Fruit fly (Drosophila melanogaster) whole organism, embryonic: ENCODE measurements around the gene piwi.

Source experiments
- Bteb2 ChIP-seq: fragments of 200-800 bp; sonication (Bioruptor generic); optimal IDR thresholded peaks from 2 replicates; lab custom pipeline; 2016; ENCODE audit warnings: missing biosample characterization, missing genetic modification characterization
- CG11247 ChIP-seq: fragments of 200-800 bp; sonication (Bioruptor generic); IDR thresholded peaks from 2 replicates; pipeline ENCODE4 v1.3.6; 2022; ENCODE audit warnings: missing biosample characterization, missing genetic modification characterization
- CG11696 ChIP-seq: fragments of 200-800 bp; sonication (Bioruptor generic); IDR thresholded peaks from 2 replicates; pipeline ENCODE4 v1.3.6; 2022; ENCODE audit warnings: missing biosample characterization, missing genetic modification characterization
- CG13287 ChIP-seq: fragments of 200-800 bp; sonication (Bioruptor generic); IDR thresholded peaks from 2 replicates; pipeline ENCODE4 v1.3.6; 2022; ENCODE audit warnings: missing biosample characterization, missing genetic modification characterization; ENCODE audit not compliant: partially characterized antibody
- CG13775 ChIP-seq: fragments of 200-800 bp; sonication (Bioruptor generic); optimal IDR thresholded peaks from 3 replicates; lab custom pipeline; 2017; ENCODE audit warnings: missing biosample characterization, mild to moderate bottlenecking, missing genetic modification characterization
- CG1602 ChIP-seq: fragments of 200-800 bp; sonication (Bioruptor generic); optimal IDR thresholded peaks from 3 replicates; lab custom pipeline; 2016; ENCODE audit warnings: missing biosample characterization, missing genetic modification characterization
- CG16813 ChIP-seq: fragments of 200-800 bp; sonication (Bioruptor generic); IDR thresholded peaks from 3 replicates; pipeline ENCODE4 v1.3.6; 2022; ENCODE audit warnings: missing biosample characterization, missing genetic modification characterization; ENCODE audit not compliant: partially characterized antibody
- CG2129 ChIP-seq: fragments of 200-800 bp; sonication (Bioruptor generic); IDR thresholded peaks from 2 replicates; pipeline ENCODE4 v1.3.6; 2022; ENCODE audit warnings: missing biosample characterization, missing genetic modification characterization; ENCODE audit not compliant: partially characterized antibody
- CG30403 ChIP-seq: fragments of 200-800 bp; sonication (Bioruptor generic); optimal IDR thresholded peaks from 3 replicates; lab custom pipeline; 2016; ENCODE audit warnings: missing biosample characterization, missing genetic modification characterization
- CG33213 ChIP-seq: fragments of 200-800 bp; sonication (Bioruptor generic); optimal IDR thresholded peaks from 3 replicates; lab custom pipeline; 2016; ENCODE audit warnings: missing biosample characterization, missing genetic modification characterization
- CG34224 ChIP-seq: fragments of 200-800 bp; sonication (Bioruptor generic); IDR thresholded peaks from 3 replicates; pipeline ENCODE4 v1.3.6; 2022; ENCODE audit warnings: missing biosample characterization, missing genetic modification characterization; ENCODE audit not compliant: partially characterized antibody
- CG3726 ChIP-seq: fragments of 200-800 bp; sonication (Bioruptor generic); IDR thresholded peaks from 3 replicates; pipeline ENCODE4, ENCODE4 v1.3.6; 2022; ENCODE audit warnings: missing biosample characterization, missing genetic modification characterization
- CG3847 ChIP-seq: fragments of 200-800 bp; sonication (Bioruptor generic); IDR thresholded peaks from 2 replicates; pipeline ENCODE4 v1.3.6; 2022; ENCODE audit warnings: missing biosample characterization, missing genetic modification characterization
- CG3995 ChIP-seq: fragments of 200-800 bp; sonication (Bioruptor generic); optimal IDR thresholded peaks from 3 replicates; lab custom pipeline; 2016; ENCODE audit warnings: missing biosample characterization, missing genetic modification characterization
- CG4360 ChIP-seq: fragments of 200-800 bp; sonication (Bioruptor generic); IDR thresholded peaks from 2 replicates; pipeline ENCODE4 v1.3.6; 2022; ENCODE audit warnings: missing biosample characterization, missing genetic modification characterization
- CG6791 ChIP-seq: fragments of 200-800 bp; sonication (Bioruptor generic); IDR thresholded peaks from 3 replicates; pipeline ENCODE4 v1.3.6; 2022; ENCODE audit warnings: missing biosample characterization, missing genetic modification characterization; ENCODE audit not compliant: partially characterized antibody
- CG7963 ChIP-seq: fragments of 200-800 bp; sonication (Bioruptor generic); IDR thresholded peaks from 3 replicates; pipeline ENCODE4 v1.3.6; 2022; ENCODE audit warnings: missing biosample characterization, missing genetic modification characterization; ENCODE audit not compliant: partially characterized antibody
- CG9817 ChIP-seq: fragments of 200-800 bp; sonication (Bioruptor generic); optimal IDR thresholded peaks from 2 replicates; lab custom pipeline; 2018; ENCODE audit warnings: missing biosample characterization, mild to moderate bottlenecking, missing genetic modification characterization, moderate library complexity
- CHES-1-like ChIP-seq: fragments of 200-800 bp; sonication (Bioruptor generic); optimal IDR thresholded peaks from 2 replicates; lab custom pipeline; 2016; ENCODE audit warnings: missing biosample characterization, missing genetic modification characterization
- Dll ChIP-seq: fragments of 200-800 bp; sonication (Bioruptor generic); IDR thresholded peaks from 4 replicates; pipeline ENCODE4 v1.3.6; 2022; ENCODE audit warnings: missing biosample characterization, missing genetic modification characterization; ENCODE audit not compliant: partially characterized antibody
- Ets65A ChIP-seq: fragments of 200-800 bp; sonication (Bioruptor generic); peaks from one replicate; lab custom pipeline; 2016; ENCODE audit warnings: missing biosample characterization, missing genetic modification characterization
- Ets97D ChIP-seq: fragments of 200-800 bp; sonication (Bioruptor generic); optimal IDR thresholded peaks from 3 replicates; lab custom pipeline; 2016; ENCODE audit warnings: missing biosample characterization, missing genetic modification characterization
- Lim3 ChIP-seq: fragments of 200-800 bp; sonication (Bioruptor generic); IDR thresholded peaks from 2 replicates; pipeline ENCODE4 v1.3.6; 2022; ENCODE audit warnings: missing biosample characterization, missing genetic modification characterization
- MBD-R2 ChIP-seq: fragments of 200-800 bp; sonication (Bioruptor generic); IDR thresholded peaks from 2 replicates; pipeline ENCODE4 v1.3.6; 2022; ENCODE audit warnings: missing biosample characterization, missing genetic modification characterization
- MESR4 ChIP-seq: fragments of 200-800 bp; sonication (Bioruptor generic); optimal IDR thresholded peaks from 2 replicates; lab custom pipeline; 2018; ENCODE audit warnings: missing biosample characterization, mild to moderate bottlenecking, missing genetic modification characterization, moderate library complexity
- Max ChIP-seq: fragments of 200-800 bp; sonication (Bioruptor generic); optimal IDR thresholded peaks from 2 replicates; lab custom pipeline; 2016; ENCODE audit warnings: missing biosample characterization, mild to moderate bottlenecking, missing genetic modification characterization
- Med ChIP-seq: fragments of 200-800 bp; sonication (Bioruptor generic); peaks from one replicate; lab custom pipeline; 2016; ENCODE audit warnings: missing biosample characterization, missing genetic modification characterization, mild to moderate bottlenecking, inconsistent platforms, moderate library complexity
- Neu2 ChIP-seq: fragments of 200-800 bp; sonication (Bioruptor generic); optimal IDR thresholded peaks from 3 replicates; lab custom pipeline; 2016; ENCODE audit warnings: missing biosample characterization, missing genetic modification characterization, borderline replicate concordance
- Nf-YA ChIP-seq: fragments of 200-800 bp; sonication (Bioruptor generic); IDR thresholded peaks from 2 replicates; pipeline ENCODE4 v1.3.6; 2022; ENCODE audit warnings: missing biosample characterization, missing genetic modification characterization
- Poxn ChIP-seq: fragments of 200-800 bp; sonication (Bioruptor generic); IDR thresholded peaks from 2 replicates; pipeline ENCODE4 v1.3.6; 2022; ENCODE audit warnings: missing biosample characterization, missing genetic modification characterization
- Sry-β ChIP-seq: fragments of 200-800 bp; sonication (Bioruptor generic); optimal IDR thresholded peaks from 2 replicates; lab custom pipeline; 2018; ENCODE audit warnings: missing biosample characterization, mild to moderate bottlenecking, missing genetic modification characterization, moderate library complexity
- amos ChIP-seq: fragments of 200-800 bp; sonication (Bioruptor generic); IDR thresholded peaks from 2 replicates; pipeline ENCODE4 v1.3.6; 2022; ENCODE audit warnings: missing biosample characterization, missing genetic modification characterization; ENCODE audit not compliant: partially characterized antibody
- bbx ChIP-seq: fragments of 200-800 bp; sonication (Bioruptor generic); IDR thresholded peaks from 2 replicates; pipeline ENCODE4 v1.3.6; 2022; ENCODE audit warnings: missing biosample characterization, missing genetic modification characterization; ENCODE audit not compliant: partially characterized antibody
- bsh ChIP-seq, 2 experiments: fragments of 200-800 bp; sonication (Bioruptor generic); optimal IDR thresholded peaks; 2 replicates each; lab custom pipeline; 2017 to 2018; ENCODE audit warnings: mild to moderate bottlenecking in 2 of 2, missing biosample characterization in 2 of 2, missing genetic modification characterization in 2 of 2, moderate library complexity in 1 of 2
- chinmo ChIP-seq: fragments of 200-800 bp; sonication (Bioruptor generic); IDR thresholded peaks from 4 replicates; pipeline ENCODE4 v1.3.6; 2022; ENCODE audit warnings: missing biosample characterization, missing genetic modification characterization; ENCODE audit not compliant: partially characterized antibody
- chn ChIP-seq: fragments of 200-800 bp; sonication (Bioruptor generic); optimal IDR thresholded peaks from 2 replicates; lab custom pipeline; 2016; ENCODE audit warnings: missing biosample characterization, missing genetic modification characterization
- crp ChIP-seq, 2 experiments: fragments of 200-800 bp; sonication (Bioruptor generic); optimal IDR thresholded peaks; 2 replicates in 1 of 2; 3 replicates in 1 of 2; lab custom pipeline; 2017; ENCODE audit warnings: missing biosample characterization in 2 of 2, missing genetic modification characterization in 2 of 2, mild to moderate bottlenecking in 1 of 2, moderate library complexity in 1 of 2
- hb ChIP-seq: fragments of 200-800 bp; sonication (Bioruptor generic); IDR thresholded peaks from 3 replicates; pipeline ENCODE4 v1.3.6; 2022; ENCODE audit warnings: missing biosample characterization, missing genetic modification characterization; ENCODE audit not compliant: partially characterized antibody
- lbe ChIP-seq: fragments of 200-800 bp; sonication (Bioruptor generic); optimal IDR thresholded peaks from 2 replicates; lab custom pipeline; 2016; ENCODE audit warnings: missing biosample characterization, mild to moderate bottlenecking, missing genetic modification characterization
- onecut ChIP-seq: fragments of 200-800 bp; sonication (Bioruptor generic); IDR thresholded peaks from 2 replicates; pipeline ENCODE4 v1.3.6; 2022; ENCODE audit warnings: missing biosample characterization, missing genetic modification characterization
- pzg ChIP-seq: fragments of 200-800 bp; sonication (Bioruptor generic); optimal IDR thresholded peaks from 3 replicates; lab custom pipeline; 2018; ENCODE audit warnings: missing biosample characterization, mild to moderate bottlenecking, missing genetic modification characterization, moderate library complexity
- row ChIP-seq: fragments of 200-800 bp; sonication (Bioruptor generic); IDR thresholded peaks from 3 replicates; pipeline ENCODE4 v1.3.6; 2022; ENCODE audit warnings: missing biosample characterization, missing genetic modification characterization
- run ChIP-seq: fragments of 200-800 bp; sonication (Bioruptor generic); optimal IDR thresholded peaks from 3 replicates; lab custom pipeline; 2018; ENCODE audit warnings: missing biosample characterization, mild to moderate bottlenecking, missing genetic modification characterization
- sna ChIP-seq: fragments of 200-800 bp; sonication (Bioruptor generic); IDR thresholded peaks from 2 replicates; pipeline ENCODE4 v1.3.6; 2022; ENCODE audit warnings: missing biosample characterization, missing genetic modification characterization; ENCODE audit not compliant: partially characterized antibody
- tin ChIP-seq: fragments of 200-800 bp; sonication (Bioruptor generic); optimal IDR thresholded peaks from 3 replicates; lab custom pipeline; 2016; ENCODE audit warnings: missing biosample characterization, missing genetic modification characterization
- tna ChIP-seq: fragments of 200-800 bp; sonication (Bioruptor generic); IDR thresholded peaks from 2 replicates; pipeline ENCODE4 v1.3.6; 2022; ENCODE audit warnings: missing biosample characterization, missing genetic modification characterization; ENCODE audit not compliant: partially characterized antibody
- trem ChIP-seq: fragments of 200-800 bp; optimal IDR thresholded peaks from 3 replicates; lab custom pipeline; 2019; ENCODE audit warnings: missing biosample characterization, mild to moderate bottlenecking, missing genetic modification characterization, moderate library complexity
- unc-4 ChIP-seq: fragments of 200-800 bp; sonication (Bioruptor generic); IDR thresholded peaks from 2 replicates; pipeline ENCODE4 v1.3.6; 2022; ENCODE audit warnings: missing biosample characterization, missing genetic modification characterization; ENCODE audit not compliant: partially characterized antibody
- vnd ChIP-seq: fragments of 200-800 bp; sonication (Bioruptor generic); IDR thresholded peaks from 3 replicates; pipeline ENCODE4 v1.3.6; 2022; ENCODE audit warnings: missing biosample characterization, missing genetic modification characterization; ENCODE audit not compliant: partially characterized antibody

The piwi gene

DNA sequence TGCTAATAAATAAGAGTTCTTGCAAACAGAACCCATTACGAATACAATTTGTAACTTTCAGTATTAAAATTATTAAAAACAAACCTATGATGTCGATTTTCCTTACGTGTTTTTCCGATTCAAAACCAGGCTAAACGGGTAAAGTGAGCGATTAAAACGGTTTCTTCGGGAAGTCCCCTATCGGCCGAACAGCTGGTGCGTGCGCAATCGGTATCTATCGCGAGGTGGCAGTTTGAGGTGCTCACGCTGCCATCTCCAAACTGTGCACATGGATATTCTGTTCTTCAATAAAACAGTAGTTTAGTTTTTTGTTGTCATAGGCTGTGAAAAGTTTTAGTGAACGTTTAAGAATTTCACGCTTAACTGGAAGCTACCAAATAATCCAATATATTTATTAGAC is 1.9 kb upstream of the piwi start, which contains the start of gene TTLL4A (continued):
- TF ChIP-seq bbx (GFP tag; lab: Robert Waterston, UW) (peak; percentile 99), row (GFP tag; lab: Robert Waterston, UW) (peak; percentile 86; the same call in 2 of the 3 replicates), Neu2 (no peak), CG4360 (GFP tag; lab: Robert Waterston, UW) (peak; percentile 10; the same call in 1 of the 2 replicates), sna (GFP tag; lab: Robert Waterston, UW) (peak; percentile 97), CG13287 (GFP tag; lab: Robert Waterston, UW) (peak; percentile 99), MBD-R2 (GFP tag; lab: Robert Waterston, UW) (peak; percentile 86), amos (GFP tag; lab: Robert Waterston, UW) (peak; percentile 99), run (tag; lab: Kevin White, UChicago) (no peak), CG34224 (GFP tag; lab: Robert Waterston, UW) (peak; percentile 98), vnd (GFP tag; lab: Robert Waterston, UW) (peak; percentile 97), CHES-1-like (peak; percentile 12), Med (GFP tag; lab: Kevin White, UChicago) (peak; percentile 89), chinmo (GFP tag; lab: Robert Waterston, UW) (peak; percentile 98), Poxn (GFP tag; lab: Robert Waterston, UW) (no peak), unc-4 (GFP tag; lab: Robert Waterston, UW) (peak; percentile 97), Ets97D (GFP tag; lab: Kevin White, UChicago) (peak; percentile 86), CG16813 (GFP tag; lab: Robert Waterston, UW) (peak; percentile 98), Dll (peak; percentile 97), pzg (GFP tag; lab: Kevin White, UChicago) (peak; percentile 85), Sry-β (GFP tag; lab: Kevin White, UChicago) (peak; percentile 17), CG9817 (tag; lab: Kevin White, UChicago) (no peak), Lim3 (GFP tag; lab: Robert Waterston, UW) (no peak), tin (peak; percentile 9), CG11696 (no peak), crp (GFP tag; optimal IDR thresholded peaks at IDR 0.05; lab: Kevin White, UChicago) (peak; percentile 64 to 94), chn (GFP tag; lab: Kevin White, UChicago) (peak; percentile 5), CG13775 (GFP tag; lab: Kevin White, UChicago) (no peak), CG30403 (GFP tag; lab: Kevin White, UChicago) (peak; percentile 32), CG3847 (peak; percentile 40), CG6791 (GFP tag; lab: Robert Waterston, UW) (peak; percentile 99), CG2129 (GFP tag; lab: Robert Waterston, UW) (peak; percentile 94), Bteb2 (GFP tag; lab: Kevin White, UChicago) (peak; percentile 10), CG3726 (GFP tag; lab: Robert Waterston, UW) (no peak), Ets65A (GFP tag; lab: Kevin White, UChicago) (no peak), bsh (GFP tag; optimal IDR thresholded peaks at IDR 0.05; lab: Kevin White, UChicago) (no peak), onecut (GFP tag; lab: Robert Waterston, UW) (peak; percentile 72), CG3995 (GFP tag; lab: Kevin White, UChicago) (peak; percentile 32), lbe (GFP tag; lab: Kevin White, UChicago) (peak; percentile 68), CG1602 (GFP tag; lab: Kevin White, UChicago) (no peak), CG11247 (GFP tag; lab: Robert Waterston, UW) (no peak), Nf-YA (no peak), Max (GFP tag; lab: Kevin White, UChicago) (peak; percentile 74), hb (GFP tag; lab: Robert Waterston, UW) (peak; percentile 97), tna (GFP tag; lab: Robert Waterston, UW) (peak; percentile 96), CG7963 (GFP tag; lab: Robert Waterston, UW) (peak; percentile 97), MESR4 (GFP tag; lab: Kevin White, UChicago) (peak; percentile 75), trem (tag; lab: Kevin White, UChicago) (peak; percentile 77), CG33213 (GFP tag; lab: Kevin White, UChicago) (peak; percentile 42)
